Fruit fly (Drosophila melanogaster) whole organism: Measurements from ENCODE around the gene CG5412.

ENCODE experiments used
- CG8478 ChIP-seq: fragments of >200 bp; optimal IDR thresholded peaks from 2 replicates; lab custom pipeline; 2018; ENCODE audit warnings: inconsistent platforms
- Dll ChIP-seq: fragments of >200 bp; optimal IDR thresholded peaks from 2 replicates; lab custom pipeline; 2017
- EcR ChIP-seq, 2 experiments: fragments of >200 bp; optimal IDR thresholded peaks; 2 replicates each; lab custom pipeline; 2017; ENCODE audit warnings: missing biosample characterization in 2 of 2, missing genetic modification characterization in 2 of 2, missing genetic modification reagents in 2 of 2
- pan ChIP-seq: fragments of >200 bp; optimal IDR thresholded peaks from 2 replicates; lab custom pipeline; 2017
- psq ChIP-seq: fragments of >200 bp; optimal IDR thresholded peaks from 2 replicates; lab custom pipeline; 2017
- usp ChIP-seq: fragments of >200 bp; optimal IDR thresholded peaks from 2 replicates; lab custom pipeline; 2017; ENCODE audit warnings: missing biosample characterization, missing genetic modification characterization, mixed read lengths

CG5412 gene

dm6 chr3R:20558106-20558489, 18.8 kb upstream of the CG5412 start:
- TF ChIP-seq CG8478 (lab: Kevin White, UChicago), result no peak
- no peak for TF ChIP-seq EcR (GFP tag; optimal IDR thresholded peaks at IDR 0.05; lab: Kevin White, UChicago)
- TF ChIP-seq pan (lab: Kevin White, UChicago), result no peak
- no peak for TF ChIP-seq psq (lab: Kevin White, UChicago)
- TF ChIP-seq Dll (lab: Kevin White, UChicago), result no peak
- TF ChIP-seq usp (GFP tag; lab: Kevin White, UChicago), result no peak

- TF ChIP-seq psq (lab: Kevin White, UChicago), result no peak
- no peak for TF ChIP-seq Dll (lab: Kevin White, UChicago)
- TF ChIP-seq EcR (GFP tag; optimal IDR thresholded peaks at IDR 0.05; lab: Kevin White, UChicago), result no peak
- no peak for TF ChIP-seq pan (lab: Kevin White, UChicago)
- TF ChIP-seq CG8478 (lab: Kevin White, UChicago), result no peak
- TF ChIP-seq usp (GFP tag; lab: Kevin White, UChicago), result no peak
Observed at dm6 chr3R:20560019-20560667, 16.7 kb upstream of the CG5412 start, which contains the start of gene CG15922. Gene CG15922 (minus strand): TSS chr3R:20560280.

dm6 chr3R:20560668-20561226, 16.1 kb upstream of the CG5412 start, which contains the start of gene CG5191:
Gene CG5191 (plus strand): TSS chr3R:20560865.
- TF ChIP-seq CG8478 (lab: Kevin White, UChicago) (no peak), usp (GFP tag; lab: Kevin White, UChicago) (no peak), psq (lab: Kevin White, UChicago) (no peak), Dll (lab: Kevin White, UChicago) (no peak), EcR (GFP tag; optimal IDR thresholded peaks at IDR 0.05; lab: Kevin White, UChicago) (no peak), pan (lab: Kevin White, UChicago) (no peak)

- TF ChIP-seq usp (GFP tag; lab: Kevin White, UChicago) (no peak), EcR (GFP tag; optimal IDR thresholded peaks at IDR 0.05; lab: Kevin White, UChicago) (no peak), CG8478 (lab: Kevin White, UChicago) (no peak), psq (lab: Kevin White, UChicago) (no peak), Dll (lab: Kevin White, UChicago) (no peak), pan (lab: Kevin White, UChicago) (no peak)
Observed at dm6 chr3R:20563830-20564421, 12.9 kb upstream of the CG5412 start, which contains the start of gene CG10877. Gene CG10877 (minus strand): TSS chr3R:20564067.

dm6 chr3R:20565546-20565948, 11.3 kb upstream of the CG5412 start:
- TF ChIP-seq EcR (GFP tag; optimal IDR thresholded peaks at IDR 0.05; lab: Kevin White, UChicago) (no peak), CG8478 (lab: Kevin White, UChicago) (no peak), Dll (lab: Kevin White, UChicago) (peak; percentile 20), usp (GFP tag; lab: Kevin White, UChicago) (no peak), pan (lab: Kevin White, UChicago) (no peak)

dm6 chr3R:20567507-20568222, 9.2 kb upstream of the CG5412 start:
- TF ChIP-seq Dll (lab: Kevin White, UChicago), result no peak
- no peak for TF ChIP-seq EcR (GFP tag; optimal IDR thresholded peaks at IDR 0.05; lab: Kevin White, UChicago)
- no peak for TF ChIP-seq psq (lab: Kevin White, UChicago)
- TF ChIP-seq CG8478 (lab: Kevin White, UChicago), result no peak
- no peak for TF ChIP-seq pan (lab: Kevin White, UChicago)
- no peak for TF ChIP-seq usp (GFP tag; lab: Kevin White, UChicago)

- TF ChIP-seq usp (GFP tag; lab: Kevin White, UChicago), result no peak
- TF ChIP-seq pan (lab: Kevin White, UChicago), result no peak
- no peak for TF ChIP-seq Dll (lab: Kevin White, UChicago)
- TF ChIP-seq psq (lab: Kevin White, UChicago), result no peak
- no peak for TF ChIP-seq EcR (GFP tag; optimal IDR thresholded peaks at IDR 0.05; lab: Kevin White, UChicago)
- TF ChIP-seq CG8478 (lab: Kevin White, UChicago), result no peak
Observed at dm6 chr3R:20573326-20573725, 3.5 kb upstream of the CG5412 start.

- no peak for TF ChIP-seq CG8478 (lab: Kevin White, UChicago)
- TF ChIP-seq pan (lab: Kevin White, UChicago), result no peak
- no peak for TF ChIP-seq Dll (lab: Kevin White, UChicago)
- no peak for TF ChIP-seq usp (GFP tag; lab: Kevin White, UChicago)
- TF ChIP-seq psq (lab: Kevin White, UChicago), result no peak
- no peak for TF ChIP-seq EcR (GFP tag; optimal IDR thresholded peaks at IDR 0.05; lab: Kevin White, UChicago)
Observed at dm6 chr3R:20574535-20574980, 2.3 kb upstream of the CG5412 start.

- TF ChIP-seq CG8478 (lab: Kevin White, UChicago) (no peak), psq (lab: Kevin White, UChicago) (no peak), pan (lab: Kevin White, UChicago) (no peak), EcR (GFP tag; optimal IDR thresholded peaks at IDR 0.05; lab: Kevin White, UChicago) (no peak), Dll (lab: Kevin White, UChicago) (no peak), usp (GFP tag; lab: Kevin White, UChicago) (no peak)
Observed at dm6 chr3R:20579816-20580215, 3.0 kb downstream of the CG5412 start, which contains the start of the genes EloB and Srp14. Gene EloB (minus strand): TSS chr3R:20579850. Gene Srp14 (plus strand): TSS chr3R:20580115.

- TF ChIP-seq EcR (GFP tag; optimal IDR thresholded peaks at IDR 0.05; lab: Kevin White, UChicago) (no peak), Dll (lab: Kevin White, UChicago) (no peak), psq (lab: Kevin White, UChicago) (no peak), CG8478 (lab: Kevin White, UChicago) (no peak), usp (GFP tag; lab: Kevin White, UChicago) (no peak), pan (lab: Kevin White, UChicago) (no peak)
Observed at dm6 chr3R:20581376-20581775, 4.5 kb downstream of the CG5412 start, which contains the start of gene CG34008. Gene CG34008 (minus strand): TSS chr3R:20581522.
